Worm (Caenorhabditis elegans): Measurements from ENCODE around the gene M02D8.6.

DNA sequence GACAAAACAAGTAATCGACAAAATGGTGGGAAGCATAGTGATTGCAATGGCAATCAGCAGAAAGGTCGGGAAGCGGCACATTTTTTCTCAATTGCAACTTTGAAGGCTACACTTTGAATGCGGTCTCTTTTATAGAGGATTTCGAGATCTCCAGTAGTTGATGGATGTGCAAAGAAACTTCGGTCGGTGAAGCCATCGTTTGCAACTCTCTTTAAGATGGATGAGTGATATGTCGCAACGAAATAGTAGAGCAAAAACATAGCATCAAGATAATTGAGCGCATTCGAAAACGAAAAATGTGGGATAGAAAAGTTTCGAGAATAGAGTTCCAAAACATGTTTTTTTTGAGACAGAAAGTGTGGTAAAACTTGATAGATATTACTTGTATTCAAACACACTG lies 4.4 kb downstream of the M02D8.6 start, which contains the start of gene EGAP4.1:
- TF ChIP-seq ama-1 (optimal IDR thresholded peaks at IDR 0.05) (no peak), jun-1 (tag; optimal IDR thresholded peaks at IDR 0.05) (no peak), elt-3 (tag; optimal IDR thresholded peaks at IDR 0.05) (no peak), nhr-28 (tag; optimal IDR thresholded peaks at IDR 0.05) (no peak)
